Fruit fly (Drosophila melanogaster) whole organism, embryonic: ENCODE measurements around the gene Rnmt.
A peak's percentile ranks its signal among the peaks of the same experiment; 100 is the strongest.

Experiments used
- B-H1 ChIP-seq: fragments of 200-800 bp; sonication (Bioruptor generic); IDR thresholded peaks from 3 replicates; pipeline ENCODE4 v1.3.6; 2022; ENCODE audit warnings: missing biosample characterization, missing genetic modification characterization
- Bdp1 ChIP-seq: fragments of 200-800 bp; sonication (Bioruptor generic); optimal IDR thresholded peaks from 3 replicates; lab custom pipeline; 2016; ENCODE audit warnings: missing biosample characterization, missing genetic modification characterization
- CG10565 ChIP-seq: fragments of 200-800 bp; sonication (Bioruptor generic); optimal IDR thresholded peaks from 3 replicates; lab custom pipeline; 2016; ENCODE audit warnings: missing biosample characterization, mild to moderate bottlenecking, missing genetic modification characterization
- CG1233 ChIP-seq: fragments of 200-800 bp; sonication (Bioruptor generic); optimal IDR thresholded peaks from 4 replicates; lab custom pipeline; 2018; ENCODE audit warnings: missing biosample characterization, mild to moderate bottlenecking, missing genetic modification characterization
- CG13624 ChIP-seq: fragments of 200-800 bp; sonication (Bioruptor generic); optimal IDR thresholded peaks from 2 replicates; lab custom pipeline; 2016; ENCODE audit warnings: missing biosample characterization, missing genetic modification characterization
- CG14014 ChIP-seq: fragments of 200-800 bp; sonication (Bioruptor generic); IDR thresholded peaks from 2 replicates; pipeline ENCODE4 v1.3.6; 2022; ENCODE audit warnings: missing biosample characterization, missing genetic modification characterization
- CG16863 ChIP-seq: fragments of 200-800 bp; sonication (Bioruptor generic); optimal IDR thresholded peaks from 3 replicates; lab custom pipeline; 2016; ENCODE audit warnings: missing biosample characterization, missing genetic modification characterization
- CG1832 ChIP-seq: fragments of 200-800 bp; sonication (Bioruptor generic); optimal IDR thresholded peaks from 2 replicates; lab custom pipeline; 2017; ENCODE audit warnings: missing biosample characterization, mild to moderate bottlenecking, missing genetic modification characterization, inconsistent platforms
- CG2199 ChIP-seq: fragments of 200-800 bp; sonication (Bioruptor generic); IDR thresholded peaks from 3 replicates; pipeline ENCODE4 v1.3.6; 2022; ENCODE audit warnings: missing biosample characterization, missing genetic modification characterization
- CG31388 ChIP-seq: fragments of 200-800 bp; sonication (Bioruptor generic); optimal IDR thresholded peaks from 2 replicates; lab custom pipeline; 2016; ENCODE audit warnings: missing biosample characterization, missing genetic modification characterization
- CG32532 ChIP-seq: fragments of 200-800 bp; sonication (Bioruptor generic); IDR thresholded peaks from 2 replicates; pipeline ENCODE4 v1.3.6; 2022; ENCODE audit warnings: missing biosample characterization, missing genetic modification characterization
- CG3281 ChIP-seq: fragments of 200-800 bp; sonication (Bioruptor generic); optimal IDR thresholded peaks from 3 replicates; lab custom pipeline; 2017; ENCODE audit warnings: missing biosample characterization, mild to moderate bottlenecking, missing genetic modification characterization
- CG6254 ChIP-seq: fragments of 200-800 bp; sonication (Bioruptor generic); optimal IDR thresholded peaks from 3 replicates; lab custom pipeline; 2017; ENCODE audit warnings: mild to moderate bottlenecking, missing biosample characterization, missing genetic modification reagents, missing genetic modification characterization
- CG7745 ChIP-seq: fragments of 200-800 bp; sonication (Bioruptor generic); optimal IDR thresholded peaks from 2 replicates; lab custom pipeline; 2018; ENCODE audit warnings: missing biosample characterization, mild to moderate bottlenecking, missing genetic modification characterization, moderate library complexity
- CG8281 ChIP-seq: fragments of 200-800 bp; sonication (Bioruptor generic); optimal IDR thresholded peaks from 2 replicates; lab custom pipeline; 2018; ENCODE audit warnings: missing biosample characterization, mild to moderate bottlenecking, missing genetic modification characterization, moderate library complexity
- CG8290 ChIP-seq, 3 experiments: fragments of 200-800 bp; sonication (Bioruptor generic); optimal IDR thresholded peaks; 2 replicates each; lab custom pipeline; 2016 to 2019; ENCODE audit warnings: missing biosample characterization in 3 of 3, missing genetic modification characterization in 3 of 3, mild to moderate bottlenecking in 2 of 3, moderate library complexity in 1 of 3
- CG8359 ChIP-seq: fragments of 200-800 bp; sonication (Bioruptor generic); optimal IDR thresholded peaks from 2 replicates; lab custom pipeline; 2017; ENCODE audit warnings: missing biosample characterization, mild to moderate bottlenecking, missing genetic modification characterization, borderline replicate concordance
- CG8944 ChIP-seq: fragments of 200-800 bp; sonication (Bioruptor generic); optimal IDR thresholded peaks from 3 replicates; lab custom pipeline; 2016; ENCODE audit warnings: missing biosample characterization, missing genetic modification characterization
- CG9609 ChIP-seq: fragments of 200-800 bp; sonication (Bioruptor generic); optimal IDR thresholded peaks from 3 replicates; lab custom pipeline; 2016; ENCODE audit warnings: missing biosample characterization, missing genetic modification characterization
- Dek ChIP-seq: fragments of 200-800 bp; sonication (Bioruptor generic); optimal IDR thresholded peaks from 3 replicates; lab custom pipeline; 2019; ENCODE audit warnings: missing biosample characterization, mild to moderate bottlenecking, missing genetic modification characterization, moderate library complexity
- Dll ChIP-seq: fragments of 200-800 bp; sonication (Bioruptor generic); IDR thresholded peaks from 4 replicates; pipeline ENCODE4 v1.3.6; 2022; ENCODE audit warnings: missing biosample characterization, missing genetic modification characterization; ENCODE audit not compliant: partially characterized antibody
- Dp ChIP-seq: fragments of 200-800 bp; sonication (Bioruptor generic); optimal IDR thresholded peaks from 2 replicates; lab custom pipeline; 2018; ENCODE audit warnings: missing biosample characterization, mild to moderate bottlenecking, missing genetic modification characterization, moderate library complexity
- Elba2 ChIP-seq: fragments of 200-800 bp; sonication (Bioruptor generic); optimal IDR thresholded peaks from 3 replicates; lab custom pipeline; 2016; ENCODE audit warnings: missing biosample characterization, missing genetic modification characterization
- Ets97D ChIP-seq: fragments of 200-800 bp; sonication (Bioruptor generic); optimal IDR thresholded peaks from 3 replicates; lab custom pipeline; 2016; ENCODE audit warnings: missing biosample characterization, missing genetic modification characterization
- Hmx ChIP-seq: fragments of 200-800 bp; sonication (Bioruptor generic); optimal IDR thresholded peaks from 2 replicates; lab custom pipeline; 2016; ENCODE audit warnings: missing biosample characterization, missing genetic modification characterization
- Hr78 ChIP-seq, 2 experiments: fragments of 200-800 bp in 1 of 2; fragments of >200 bp in 1 of 2; sonication (Bioruptor generic) in 1 of 2; optimal IDR thresholded peaks; 2 replicates each; lab custom pipeline; 2017 to 2019; ENCODE audit warnings: missing biosample characterization in 2 of 2, missing genetic modification characterization in 2 of 2, mild to moderate bottlenecking in 1 of 2, moderate library complexity in 1 of 2
- Kr ChIP-seq: fragments of 200-800 bp; sonication (Bioruptor generic); optimal IDR thresholded peaks from 2 replicates; lab custom pipeline; 2017; ENCODE audit warnings: missing biosample characterization, mild to moderate bottlenecking, missing genetic modification characterization
- Opbp ChIP-seq: fragments of 200-800 bp; sonication (Bioruptor generic); IDR thresholded peaks from 3 replicates; pipeline ENCODE4 v1.3.6; 2022; ENCODE audit warnings: missing biosample characterization, missing genetic modification characterization; ENCODE audit not compliant: partially characterized antibody
- PHDP ChIP-seq: fragments of 200-800 bp; sonication (Bioruptor generic); optimal IDR thresholded peaks from 3 replicates; lab custom pipeline; 2018; ENCODE audit warnings: missing biosample characterization, mild to moderate bottlenecking, missing genetic modification characterization, moderate library complexity
- aop ChIP-seq: fragments of 200-800 bp; sonication (Bioruptor generic); IDR thresholded peaks from 2 replicates; pipeline ENCODE4 v1.3.6; 2022; ENCODE audit warnings: missing biosample characterization, missing genetic modification characterization
- bcd ChIP-seq: fragments of 200-800 bp; sonication (Bioruptor generic); optimal IDR thresholded peaks from 2 replicates; lab custom pipeline; 2017; ENCODE audit warnings: missing biosample characterization, mild to moderate bottlenecking, missing genetic modification characterization
- cas ChIP-seq: fragments of 200-800 bp; sonication (Bioruptor generic); IDR thresholded peaks from 2 replicates; pipeline ENCODE4 v1.3.6; 2022; ENCODE audit warnings: missing biosample characterization, missing genetic modification characterization
- dpn ChIP-seq, 2 experiments: fragments of 200-800 bp; sonication (Bioruptor generic); optimal IDR thresholded peaks; 3 replicates each; lab custom pipeline; 2016; ENCODE audit warnings: missing biosample characterization in 2 of 2, missing genetic modification characterization in 2 of 2
- esg ChIP-seq: fragments of 200-800 bp; sonication (Bioruptor generic); conservative IDR thresholded peaks from 2 replicates; pipeline ENCODE4 v1.3.6; 2022; ENCODE audit warnings: missing biosample characterization, missing genetic modification characterization
- fd3F ChIP-seq: fragments of 200-800 bp; sonication (Bioruptor generic); optimal IDR thresholded peaks from 2 replicates; lab custom pipeline; 2018; ENCODE audit warnings: missing biosample characterization, mild to moderate bottlenecking, missing genetic modification characterization, moderate library complexity
- gce ChIP-seq: fragments of 200-800 bp; sonication (Bioruptor generic); IDR thresholded peaks from 3 replicates; pipeline ENCODE4 v1.3.6; 2022; ENCODE audit warnings: missing biosample characterization, missing genetic modification characterization
- grn ChIP-seq: fragments of 200-800 bp; sonication (Bioruptor generic); optimal IDR thresholded peaks from 3 replicates; lab custom pipeline; 2017; ENCODE audit warnings: missing biosample characterization, missing genetic modification characterization
- gro ChIP-seq: fragments of 200-800 bp; sonication (Bioruptor generic); optimal IDR thresholded peaks from 2 replicates; lab custom pipeline; 2016; ENCODE audit warnings: missing biosample characterization, missing genetic modification characterization
- gsb ChIP-seq: fragments of 200-800 bp; sonication (Bioruptor generic); IDR thresholded peaks from 2 replicates; pipeline ENCODE4 v1.3.6; 2022; ENCODE audit warnings: missing biosample characterization, missing genetic modification characterization
- gsb-n ChIP-seq: fragments of 200-800 bp; sonication (Bioruptor generic); optimal IDR thresholded peaks from 3 replicates; lab custom pipeline; 2018; ENCODE audit warnings: missing biosample characterization, mild to moderate bottlenecking, missing genetic modification characterization
- h ChIP-seq: fragments of >200 bp; optimal IDR thresholded peaks from 2 replicates; lab custom pipeline; 2017
- jing ChIP-seq: fragments of 200-800 bp; sonication (Bioruptor generic); optimal IDR thresholded peaks from 2 replicates; lab custom pipeline; 2018; ENCODE audit warnings: missing biosample characterization, mild to moderate bottlenecking, missing genetic modification characterization
- lov ChIP-seq, 2 experiments: fragments of 200-800 bp in 1 of 2; fragments of >200 bp in 1 of 2; sonication (Bioruptor generic) in 1 of 2; IDR thresholded peaks in 1 of 2; optimal IDR thresholded peaks in 1 of 2; 2 replicates in 1 of 2; 3 replicates in 1 of 2; pipeline versions ENCODE4 v1.3.6 to Lab custom; 2017 to 2022; ENCODE audit warnings: missing biosample characterization in 1 of 2, missing genetic modification characterization in 1 of 2
- pb ChIP-seq: fragments of 200-800 bp; sonication (Bioruptor generic); optimal IDR thresholded peaks from 3 replicates; lab custom pipeline; 2016; ENCODE audit warnings: missing biosample characterization, missing genetic modification characterization
- psq ChIP-seq: fragments of 200-800 bp; sonication (Bioruptor generic); optimal IDR thresholded peaks from 2 replicates; lab custom pipeline; 2017; ENCODE audit warnings: missing biosample characterization, missing genetic modification characterization
- ranshi ChIP-seq: fragments of 200-800 bp; sonication (Bioruptor generic); IDR thresholded peaks from 2 replicates; pipeline ENCODE4 v1.3.6; 2022; ENCODE audit warnings: missing biosample characterization, missing genetic modification characterization
- schlank ChIP-seq: fragments of 200-800 bp; sonication (Bioruptor generic); optimal IDR thresholded peaks from 2 replicates; lab custom pipeline; 2018; ENCODE audit warnings: missing biosample characterization, mild to moderate bottlenecking, missing genetic modification characterization
- sd ChIP-seq: fragments of 200-800 bp; sonication (Bioruptor generic); optimal IDR thresholded peaks from 3 replicates; lab custom pipeline; 2018; ENCODE audit warnings: missing biosample characterization, mild to moderate bottlenecking, missing genetic modification characterization, moderate library complexity
- shn ChIP-seq: fragments of 200-800 bp; sonication (Bioruptor generic); optimal IDR thresholded peaks from 3 replicates; lab custom pipeline; 2016; ENCODE audit warnings: missing biosample characterization, missing genetic modification characterization
- wor ChIP-seq: fragments of 200-800 bp; sonication (Bioruptor generic); IDR thresholded peaks from 2 replicates; pipeline ENCODE4 v1.3.6; 2022; ENCODE audit warnings: missing biosample characterization, missing genetic modification characterization
- zfh2 ChIP-seq: fragments of 200-800 bp; sonication (Bioruptor generic); optimal IDR thresholded peaks from 2 replicates; lab custom pipeline; 2016; ENCODE audit warnings: missing biosample characterization, missing genetic modification characterization

Gene Rnmt

dm6 chr2L:15039309-15039772 lies 29.6 kb downstream of the Rnmt start (continued):
- TF ChIP-seq lov (optimal IDR thresholded peaks at IDR 0.05; lab: Kevin White, UChicago) (no peak), lov (GFP tag; IDR thresholded peaks at IDR 0.05; lab: Robert Waterston, UW) (no peak; the same call in 2 of the 3 replicates), CG8359 (no peak), aop (GFP tag; lab: Robert Waterston, UW) (no peak), CG1233 (no peak), CG8944 (GFP tag; lab: Kevin White, UChicago) (no peak), jing (GFP tag; lab: Kevin White, UChicago) (no peak), shn (GFP tag; lab: Kevin White, UChicago) (peak; percentile 39), fd3F (GFP tag; lab: Kevin White, UChicago) (no peak), zfh2 (GFP tag; lab: Kevin White, UChicago) (peak; percentile 67), CG9609 (GFP tag; lab: Kevin White, UChicago) (peak; percentile 34), Dek (tag; lab: Kevin White, UChicago) (peak; percentile 40), CG3281 (no peak), h (lab: Kevin White, UChicago) (no peak), gsb-n (tag; lab: Kevin White, UChicago) (no peak), Bdp1 (no peak), gsb (no peak), Kr (no peak), dpn (GFP tag; optimal IDR thresholded peaks at IDR 0.05; lab: Kevin White, UChicago) (peak; percentile 10 to 53), CG13624 (GFP tag; lab: Kevin White, UChicago) (no peak), Ets97D (peak; percentile 84), psq (GFP tag; lab: Kevin White, UChicago) (no peak), schlank (tag; lab: Kevin White, UChicago) (no peak), CG16863 (GFP tag; lab: Kevin White, UChicago) (no peak), grn (no peak), CG8281 (tag; lab: Kevin White, UChicago) (no peak), Elba2 (GFP tag; lab: Kevin White, UChicago) (peak; percentile 39), CG6254 (no peak), CG31388 (GFP tag; lab: Kevin White, UChicago) (no peak), Opbp (GFP tag; lab: Robert Waterston, UW) (peak; percentile 93), CG14014 (no peak), Dp (GFP tag; lab: Kevin White, UChicago) (peak; percentile 25), Hr78 (GFP tag; optimal IDR thresholded peaks at IDR 0.05; lab: Kevin White, UChicago) (no peak), CG8290 (GFP tag; optimal IDR thresholded peaks at IDR 0.05; lab: Kevin White, UChicago) (peak; percentile 17), CG8290 (tag; optimal IDR thresholded peaks at IDR 0.05; lab: Kevin White, UChicago) (no peak), CG7745 (tag; lab: Kevin White, UChicago) (no peak), CG1832 (GFP tag; lab: Kevin White, UChicago) (no peak), gro (no peak), CG10565 (GFP tag; lab: Kevin White, UChicago) (no peak), B-H1 (GFP tag; lab: Robert Waterston, UW) (no peak), Hmx (GFP tag; lab: Kevin White, UChicago) (no peak), esg (GFP tag; lab: Robert Waterston, UW) (no peak), PHDP (no peak), gce (GFP tag; lab: Robert Waterston, UW) (no peak), bcd (GFP tag; lab: Kevin White, UChicago) (peak; percentile 55), ranshi (GFP tag; lab: Robert Waterston, UW) (0 out of 2 replicates have a peak, but pooled peaks have one; percentile 47), Dll (peak; percentile 83), sd (tag; lab: Kevin White, UChicago) (no peak), CG32532 (GFP tag; lab: Robert Waterston, UW) (peak; percentile 61; the same call in 1 of the 2 replicates), wor (GFP tag; lab: Robert Waterston, UW) (no peak), cas (GFP tag; lab: Robert Waterston, UW) (no peak), CG2199 (GFP tag; lab: Robert Waterston, UW) (no peak), pb (GFP tag; lab: Kevin White, UChicago) (no peak)
